Worm (Caenorhabditis elegans): Measurements from ENCODE around the gene R151.2.
A peak's percentile ranks its signal among the peaks of the same experiment; 100 is the strongest.

R151.2 gene

DNA sequence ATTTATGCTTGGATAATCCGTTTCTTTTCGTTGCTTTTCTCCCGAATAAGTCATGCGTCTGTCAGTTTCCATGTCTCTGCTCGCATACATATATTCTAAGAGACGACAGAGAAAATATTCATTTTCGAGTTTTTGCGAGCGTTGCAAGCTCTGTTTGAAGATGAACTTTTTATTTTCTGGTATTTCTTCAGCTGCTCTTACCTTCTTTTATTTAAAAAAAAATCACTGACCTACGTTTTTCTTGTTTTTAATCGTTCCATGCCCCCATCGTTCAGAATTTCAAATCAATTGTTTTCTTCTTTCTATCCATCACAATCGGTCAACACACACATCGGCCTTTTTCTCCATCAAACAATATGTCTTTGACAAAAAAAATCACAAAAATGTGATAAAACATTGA lies 719 bp downstream of the R151.2 start:
- TF ChIP-seq egl-27 (tag; optimal IDR thresholded peaks at IDR 0.05) (no peak), dve-1 (tag; optimal IDR thresholded peaks at IDR 0.05; ENCODE audit: insufficient read depth) (no peak), mxl-2 (GFP tag; conservative IDR thresholded peaks at IDR 0.05) (no peak), aha-1 (tag) (peak; percentile 90), mes-2 (tag; optimal IDR thresholded peaks at IDR 0.05; ENCODE audit: poor library complexity, severe bottlenecking) (peak; percentile 35), vab-7 (GFP tag; IDR thresholded peaks at IDR 0.05) (no peak), unc-62 (GFP tag; optimal IDR thresholded peaks at IDR 0.05 in 1 of 2) (peak in 1 of 2 experiments; percentile 76), unc-62 (tag; optimal IDR thresholded peaks at IDR 0.05) (no peak), ces-1 (GFP tag; optimal IDR thresholded peaks at IDR 0.05) (no peak), skn-1 (tag; optimal IDR thresholded peaks at IDR 0.05) (no peak), dmd-9 (GFP tag; IDR thresholded peaks at IDR 0.05) (no peak), dmd-6 (GFP tag; IDR thresholded peaks at IDR 0.05) (no peak), ceh-20 (GFP tag; IDR thresholded peaks at IDR 0.05) (no peak), mep-1 (tag; optimal IDR thresholded peaks at IDR 0.05) (no peak), zag-1 (tag; optimal IDR thresholded peaks at IDR 0.05) (no peak), lin-13 (GFP tag; optimal IDR thresholded peaks at IDR 0.05) (no peak), tag-97 (GFP tag; IDR thresholded peaks at IDR 0.05) (no peak)

DNA sequence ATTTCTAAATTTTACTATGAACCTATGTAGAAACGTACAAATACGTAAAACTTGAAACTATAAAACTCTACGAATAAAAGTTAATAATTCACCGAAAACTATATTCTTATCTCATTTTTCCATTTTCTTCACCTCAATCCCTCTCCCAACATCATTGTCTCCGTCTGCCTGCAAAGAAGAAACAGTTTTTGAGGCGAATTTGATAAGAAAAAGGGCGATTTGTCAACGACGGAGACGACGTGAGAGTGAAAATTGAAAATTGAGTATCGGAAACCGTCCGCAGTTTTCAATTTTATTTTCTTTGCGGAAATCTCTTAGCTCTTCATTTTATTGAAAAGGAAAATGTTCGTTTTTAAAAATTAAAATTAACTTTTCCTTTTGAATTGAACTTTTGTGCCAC lies 2.3 kb downstream of the R151.2 start:
- TF ChIP-seq pqm-1 (tag; optimal IDR thresholded peaks at IDR 0.05) (peak; percentile 55), dmd-6 (GFP tag; IDR thresholded peaks at IDR 0.05) (peak; percentile 28; the same call in 1 of the 2 replicates), ama-1 (optimal IDR thresholded peaks at IDR 0.05) (no peak), mep-1 (tag; optimal IDR thresholded peaks at IDR 0.05) (no peak), daf-8 (GFP tag; IDR thresholded peaks at IDR 0.05) (no peak), daf-19 (GFP tag; conservative IDR thresholded peaks at IDR 0.05) (no peak), daf-16 (GFP tag; optimal IDR thresholded peaks at IDR 0.05) (no peak), daf-16 (tag; optimal IDR thresholded peaks at IDR 0.05) (peak; percentile 29), spr-1 (tag; optimal IDR thresholded peaks at IDR 0.05) (no peak), ztf-11 (tag; optimal IDR thresholded peaks at IDR 0.05) (no peak), ZK337.2 (GFP tag; IDR thresholded peaks at IDR 0.05) (no peak), unc-62 (GFP tag; optimal IDR thresholded peaks at IDR 0.05 in 1 of 2) (peak in 1 of 2 experiments; percentile 61), unc-62 (tag; optimal IDR thresholded peaks at IDR 0.05) (no peak), hlh-11 (tag; optimal IDR thresholded peaks at IDR 0.05) (peak; percentile 31), saeg-2 (GFP tag; IDR thresholded peaks at IDR 0.05) (no peak), lin-39 (tag; optimal IDR thresholded peaks at IDR 0.05) (no peak), arid-1 (GFP tag; conservative IDR thresholded peaks at IDR 0.05) (no peak), nhr-28 (tag; optimal IDR thresholded peaks at IDR 0.05) (peak; percentile 36), ceh-32 (tag; optimal IDR thresholded peaks at IDR 0.05; ENCODE audit: poor library complexity) (no peak)

DNA sequence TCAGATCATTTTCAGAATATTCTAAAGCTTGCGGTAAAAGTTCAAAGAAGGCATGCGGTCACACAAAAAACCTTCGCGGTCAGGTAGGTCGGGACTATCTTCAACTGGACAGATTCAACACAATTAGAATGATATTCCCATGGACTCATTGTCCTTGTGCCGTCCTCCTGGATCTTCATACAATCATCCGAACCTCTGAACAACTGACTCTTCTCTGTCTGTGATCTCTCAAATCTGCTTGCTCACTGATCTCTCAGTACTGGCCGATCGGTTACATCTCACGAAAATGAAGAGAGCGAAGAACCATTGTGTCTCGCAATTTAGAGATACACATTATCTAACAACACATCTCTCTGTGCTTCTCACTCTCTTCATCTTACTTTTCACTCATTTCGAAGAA lies 5.8 kb downstream of the R151.2 start:
- TF ChIP-seq mep-1 (tag; optimal IDR thresholded peaks at IDR 0.05): no peak
- TF ChIP-seq unc-62 (GFP tag; optimal IDR thresholded peaks at IDR 0.05 in 1 of 2): peak in 1 of 2 experiments; percentile 54
- TF ChIP-seq unc-62 (tag; optimal IDR thresholded peaks at IDR 0.05): no peak

DNA sequence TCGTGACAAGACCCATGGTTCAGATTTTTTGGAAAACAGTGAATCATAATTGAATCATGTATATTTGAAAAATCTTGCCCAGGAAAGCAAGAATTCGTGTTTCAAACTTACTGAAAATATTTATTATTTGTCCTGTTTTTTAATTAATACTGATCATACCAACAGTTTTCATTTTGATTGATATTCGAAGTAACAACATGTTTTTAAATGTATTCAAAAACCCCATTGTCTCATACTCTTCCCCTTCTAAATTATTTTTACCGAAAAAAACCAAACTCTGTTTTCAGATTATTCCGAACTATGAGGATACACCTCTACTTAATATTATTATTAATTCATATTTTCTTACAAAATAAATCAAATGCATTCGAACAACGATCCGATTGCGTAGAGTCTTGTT lies 6.5 kb downstream of the R151.2 start, which contains the start of gene R151.1:
Gene R151.1, plus strand, starts transcription at position 301 of the 400 bp plus-strand sequence.
- no peak for TF ChIP-seq lin-15B (tag; optimal IDR thresholded peaks at IDR 0.05)
- no peak for TF ChIP-seq ceh-28 (tag; optimal IDR thresholded peaks at IDR 0.05)
- no peak for TF ChIP-seq ZK337.2 (GFP tag; IDR thresholded peaks at IDR 0.05)
- TF ChIP-seq cey-2 (tag; optimal IDR thresholded peaks at IDR 0.05; ENCODE audit: borderline replicate concordance, insufficient read depth): no peak
- no peak for TF ChIP-seq skn-1 (tag; optimal IDR thresholded peaks at IDR 0.05)
- TF ChIP-seq nhr-42 (GFP tag; IDR thresholded peaks at IDR 0.05): no peak
- no peak for TF ChIP-seq madf-5 (GFP tag; IDR thresholded peaks at IDR 0.05)
- no peak for TF ChIP-seq hif-1 (tag; optimal IDR thresholded peaks at IDR 0.05)
- TF ChIP-seq attf-4 (tag; optimal IDR thresholded peaks at IDR 0.05): no peak
